Worm (Caenorhabditis elegans) whole organism, L3 larva: ENCODE results near the gene ZK632.12.

Experiments
- aly-2 ChIP-seq: fragments of 150-350 bp; optimal IDR thresholded peaks from 2 replicates; lab custom pipeline; 2014; ENCODE audit warnings: missing biosample characterization, missing genetic modification characterization
- ama-1 ChIP-seq: fragments of 150-350 bp; optimal IDR thresholded peaks from 2 replicates; lab custom pipeline; 2018
- ceh-28 ChIP-seq: fragments of 150-350 bp; optimal IDR thresholded peaks from 2 replicates; lab custom pipeline; 2014; ENCODE audit warnings: missing biosample characterization, missing genetic modification reagents, missing genetic modification characterization
- ceh-9 ChIP-seq: sonication (generic microtip); optimal IDR thresholded peaks from 2 replicates; lab custom pipeline; 2018; ENCODE audit warnings: missing biosample characterization, missing genetic modification characterization
- daf-12 ChIP-seq: fragments of 150-350 bp; optimal IDR thresholded peaks from 2 replicates; lab custom pipeline; 2014; ENCODE audit warnings: missing biosample characterization, missing genetic modification reagents, missing genetic modification characterization
- elt-2 ChIP-seq: sonication (generic microtip); optimal IDR thresholded peaks from 2 replicates; lab custom pipeline; 2016; ENCODE audit warnings: missing genetic modification reagents, mild to moderate bottlenecking, missing genetic modification characterization, missing compliant biosample characterization
- elt-3 ChIP-seq, 3 experiments: fragments of 150-350 bp in 1 of 3; sonication (generic microtip) in 2 of 3; optimal IDR thresholded peaks; 2 replicates in 2 of 3; 4 replicates in 1 of 3; lab custom pipeline; 2014 to 2017; ENCODE audit warnings: missing biosample characterization in 3 of 3, missing genetic modification characterization in 3 of 3
- fkh-10 ChIP-seq: sonication (generic microtip); optimal IDR thresholded peaks from 2 replicates; lab custom pipeline; 2017; ENCODE audit warnings: missing biosample characterization, missing genetic modification reagents, missing genetic modification characterization
- fkh-2 ChIP-seq: fragments of 150-350 bp; optimal IDR thresholded peaks from 2 replicates; lab custom pipeline; 2014; ENCODE audit warnings: missing biosample characterization, missing genetic modification reagents, missing genetic modification characterization
- fos-1 ChIP-seq: fragments of 150-350 bp; optimal IDR thresholded peaks from 2 replicates; lab custom pipeline; 2014; ENCODE audit warnings: missing biosample characterization, missing genetic modification characterization
- jun-1 ChIP-seq: fragments of 150-350 bp; optimal IDR thresholded peaks from 2 replicates; lab custom pipeline; 2014; ENCODE audit warnings: missing biosample characterization, missing genetic modification reagents, missing genetic modification characterization
- lin-39 ChIP-seq: fragments of 150-350 bp; optimal IDR thresholded peaks from 2 replicates; lab custom pipeline; 2018; ENCODE audit warnings: missing biosample characterization, missing genetic modification reagents, missing genetic modification characterization
- lsy-12 ChIP-seq: sonication (generic microtip); optimal IDR thresholded peaks from 2 replicates; lab custom pipeline; 2016; ENCODE audit warnings: mild to moderate bottlenecking, missing genetic modification characterization, missing compliant biosample characterization
- mml-1 ChIP-seq: fragments of 150-350 bp; sonication (generic microtip); optimal IDR thresholded peaks from 3 replicates; lab custom pipeline; 2014; ENCODE audit warnings: missing biosample characterization, missing genetic modification characterization
- nfya-1 ChIP-seq: sonication (generic microtip); optimal IDR thresholded peaks from 2 replicates; lab custom pipeline; 2017; ENCODE audit warnings: missing genetic modification characterization, mild to moderate bottlenecking, missing compliant biosample characterization, antibody characterized with exemption, moderate library complexity; ENCODE audit not compliant: insufficient read depth
- nhr-11 ChIP-seq: fragments of 150-350 bp; optimal IDR thresholded peaks from 2 replicates; lab custom pipeline; 2014; ENCODE audit warnings: missing biosample characterization, missing genetic modification characterization
- nhr-28 ChIP-seq: fragments of 150-350 bp; optimal IDR thresholded peaks from 2 replicates; lab custom pipeline; 2014; ENCODE audit warnings: missing biosample characterization, missing genetic modification characterization
- nhr-43 ChIP-seq: sonication (generic microtip); optimal IDR thresholded peaks from 2 replicates; lab custom pipeline; 2016; ENCODE audit warnings: mild to moderate bottlenecking, missing genetic modification characterization, missing compliant biosample characterization; ENCODE audit not compliant: poor library complexity, severe bottlenecking
- nhr-67 ChIP-seq: fragments of 150-350 bp; optimal IDR thresholded peaks from 2 replicates; lab custom pipeline; 2014; ENCODE audit warnings: missing biosample characterization, missing genetic modification characterization
- nhr-76 ChIP-seq: fragments of 150-350 bp; sonication (generic microtip); optimal IDR thresholded peaks from 5 replicates; lab custom pipeline; 2014; ENCODE audit warnings: missing biosample characterization, missing genetic modification characterization
- pha-4 ChIP-seq: fragments of 150-350 bp; optimal IDR thresholded peaks from 2 replicates; lab custom pipeline; 2014; ENCODE audit warnings: missing biosample characterization, missing genetic modification reagents, missing genetic modification characterization
- pqm-1 ChIP-seq: fragments of 150-350 bp; optimal IDR thresholded peaks from 2 replicates; lab custom pipeline; 2017; ENCODE audit warnings: missing biosample characterization, missing genetic modification characterization, inconsistent platforms
- sea-2 ChIP-seq: fragments of 150-350 bp; sonication (generic microtip); optimal IDR thresholded peaks from 4 replicates; lab custom pipeline; 2014; ENCODE audit warnings: missing biosample characterization, missing genetic modification reagents, missing genetic modification characterization
- skn-1 ChIP-seq: fragments of 150-350 bp; optimal IDR thresholded peaks from 2 replicates; lab custom pipeline; 2014; ENCODE audit warnings: missing biosample characterization, missing genetic modification characterization
- snpc-4 ChIP-seq: fragments of 150-350 bp; optimal IDR thresholded peaks from 2 replicates; lab custom pipeline; 2014; ENCODE audit warnings: missing biosample characterization, missing genetic modification characterization
- tbx-2 ChIP-seq: sonication (generic microtip); optimal IDR thresholded peaks from 2 replicates; lab custom pipeline; 2016; ENCODE audit warnings: mild to moderate bottlenecking, missing genetic modification characterization, missing compliant biosample characterization
- zag-1 ChIP-seq: fragments of 150-350 bp; optimal IDR thresholded peaks from 2 replicates; lab custom pipeline; 2014; ENCODE audit warnings: missing biosample characterization, missing genetic modification characterization

The ZK632.12 gene

ce11 chrIII:9849950-9850349, 19.3 kb downstream of the ZK632.12 start:
- TF ChIP-seq nfya-1 (tag; lab: Kevin White, UChicago) (no peak), nhr-76 (no peak), pha-4 (tag; lab: Kevin White, UChicago) (peak; percentile 75), skn-1 (tag; lab: Kevin White, UChicago) (peak; percentile 67), ceh-28 (peak; percentile 59), fkh-10 (GFP tag; lab: Kevin White, UChicago) (no peak), elt-2 (tag; lab: Kevin White, UChicago) (peak; percentile 77), elt-3 (tag; optimal IDR thresholded peaks at IDR 0.05; lab: Kevin White, UChicago) (peak in 2 of 3 experiments; percentile 9 to 57), pqm-1 (tag; lab: Kevin White, UChicago) (peak; percentile 82)

- TF ChIP-seq ceh-9 (tag; lab: Kevin White, UChicago): no peak
- TF ChIP-seq fkh-10 (GFP tag; lab: Kevin White, UChicago): no peak
- TF ChIP-seq zag-1 (tag; lab: Kevin White, UChicago): no peak
- TF ChIP-seq nhr-28: no peak
- no peak for TF ChIP-seq daf-12
- TF ChIP-seq mml-1 (tag; lab: Kevin White, UChicago): no peak
- peak; percentile 49 for TF ChIP-seq pqm-1 (tag; lab: Kevin White, UChicago)
- TF ChIP-seq elt-2 (tag; lab: Kevin White, UChicago): peak; percentile 21
- TF ChIP-seq nhr-43 (tag; lab: Kevin White, UChicago): no peak
- TF ChIP-seq skn-1 (tag; lab: Kevin White, UChicago): no peak
- no peak for TF ChIP-seq tbx-2 (tag; lab: Kevin White, UChicago)
These were observed 20.3 kb downstream of the ZK632.12 start for ce11 chrIII:9850877-9851276.

ce11 chrIII:9851547-9851946, 20.9 kb downstream of the ZK632.12 start, which contains the start of gene K11H3.3:
Gene K11H3.3 (plus strand): TSS chrIII:9851854.
- no peak for TF ChIP-seq lsy-12 (tag; lab: Kevin White, UChicago)
- peak; percentile 49 for TF ChIP-seq lin-39 (tag; lab: Kevin White, UChicago)
- TF ChIP-seq aly-2 (tag; lab: Kevin White, UChicago): no peak
- TF ChIP-seq nhr-11 (tag; lab: Kevin White, UChicago): no peak
- no peak for TF ChIP-seq nhr-76
- TF ChIP-seq jun-1 (tag; lab: Kevin White, UChicago): no peak
- TF ChIP-seq pqm-1 (tag; lab: Kevin White, UChicago): no peak

ce11 chrIII:9853667-9854620, 23.3 kb downstream of the ZK632.12 start:
- TF ChIP-seq elt-2 (tag; lab: Kevin White, UChicago) (peak; percentile 15), sea-2 (GFP tag; lab: Kevin White, UChicago) (no peak), ama-1 (lab: Kevin White, UChicago) (peak; percentile 7), nhr-67 (tag; lab: Kevin White, UChicago) (no peak)
- TF ChIP-seq, all 47 proteins: peak for 2

ce11 chrIII:9854960-9855359, 24.4 kb downstream of the ZK632.12 start:
- TF ChIP-seq fos-1 (tag; lab: Kevin White, UChicago) (no peak), ceh-9 (tag; lab: Kevin White, UChicago) (no peak), fkh-10 (GFP tag; lab: Kevin White, UChicago) (no peak), snpc-4 (tag; lab: Kevin White, UChicago) (no peak), fkh-2 (tag; lab: Kevin White, UChicago) (no peak), nhr-28 (no peak), ceh-28 (no peak), elt-2 (tag; lab: Kevin White, UChicago) (no peak), ama-1 (lab: Kevin White, UChicago) (no peak)

- TF ChIP-seq zag-1 (tag; lab: Kevin White, UChicago) (no peak), elt-2 (tag; lab: Kevin White, UChicago) (peak; percentile 70), pha-4 (tag; lab: Kevin White, UChicago) (peak; percentile 28)
These were observed 26.5 kb downstream of the ZK632.12 start for ce11 chrIII:9857110-9857509.
